Worm (Caenorhabditis elegans): Measurements from ENCODE around the gene rpl-3.
"Not testable (repeated sequence)": the region's sequence is repeated elsewhere in the genome, so short reads cannot be mapped to it uniquely, and the experiment has no call there.

rpl-3 gene

ce11 chrIII:3839635-3840034, 28.0 kb upstream of the rpl-3 start, which contains the start of gene cyp-25A3:
Gene cyp-25A3, minus strand, starts transcription at chrIII:3839735.
- no peak for TF ChIP-seq ceh-20 (GFP tag; IDR thresholded peaks at IDR 0.05)
- peak; percentile 79 for TF ChIP-seq nhr-28 (tag; optimal IDR thresholded peaks at IDR 0.05)
- TF ChIP-seq F49E8.2 (tag; optimal IDR thresholded peaks at IDR 0.05; ENCODE audit: borderline replicate concordance): no peak
- no peak for TF ChIP-seq spr-3 (GFP tag; optimal IDR thresholded peaks at IDR 0.05)
- TF ChIP-seq zfp-2 (tag; optimal IDR thresholded peaks at IDR 0.05): no peak
- no peak for TF ChIP-seq Y105C5A.15 (GFP tag; IDR thresholded peaks at IDR 0.05)
- TF ChIP-seq mes-2 (tag; optimal IDR thresholded peaks at IDR 0.05; ENCODE audit: poor library complexity, severe bottlenecking): no peak

ce11 chrIII:3840279-3840678, 27.4 kb upstream of the rpl-3 start, which contains the start of gene C36A4.11:
Gene C36A4.11, plus strand, starts transcription at chrIII:3840579.
- TF ChIP-seq zag-1 (tag; optimal IDR thresholded peaks at IDR 0.05); hlh-30 (tag; optimal IDR thresholded peaks at IDR 0.05; ENCODE audit: insufficient read depth); fos-1 (tag; optimal IDR thresholded peaks at IDR 0.05): not testable (repeated sequence)

ce11 chrIII:3843514-3843913, 24.1 kb upstream of the rpl-3 start, which contains the start of gene C36A4.4:
Gene C36A4.4, minus strand, starts transcription at chrIII:3843614.
- not testable (repeated sequence) for TF ChIP-seq unc-130 (GFP tag; optimal IDR thresholded peaks at IDR 0.05); dmd-9 (GFP tag; IDR thresholded peaks at IDR 0.05); F26F4.8 (GFP tag; conservative IDR thresholded peaks at IDR 0.05)

ce11 chrIII:3844746-3845145, 22.9 kb upstream of the rpl-3 start, which contains the start of gene maph-1.3:
Gene maph-1.3, plus strand, starts transcription at chrIII:3844893.
- TF ChIP-seq dmd-8 (GFP tag; IDR thresholded peaks at IDR 0.05) (peak; percentile 57; the same call in 1 of the 2 replicates), ctbp-1 (GFP tag; IDR thresholded peaks at IDR 0.05) (0 out of 2 replicates have a peak, but pooled peaks have one; percentile 20), pha-4 (GFP tag; IDR thresholded peaks at IDR 0.05) (0 out of 2 replicates have a peak, but pooled peaks have one; percentile 23), F26F4.8 (GFP tag; conservative IDR thresholded peaks at IDR 0.05) (0 out of 2 replicates have a peak, but pooled peaks have one; percentile 26), D1046.2 (GFP tag; IDR thresholded peaks at IDR 0.05) (0 out of 2 replicates have a peak, but pooled peaks have one; percentile 56), lim-7 (GFP tag; IDR thresholded peaks at IDR 0.05) (peak; percentile 54), arid-1 (GFP tag; conservative IDR thresholded peaks at IDR 0.05) (peak; percentile 29; the same call in 1 of the 2 replicates)
- not testable (repeated sequence) for TF ChIP-seq pha-4 (tag; optimal IDR thresholded peaks at IDR 0.05)

- TF ChIP-seq set-16 (GFP tag; IDR thresholded peaks at IDR 0.05) (peak; percentile 92), pha-4 (GFP tag; IDR thresholded peaks at IDR 0.05) (peak; percentile 15; the same call in 1 of the 2 replicates), egl-43 (GFP tag; IDR thresholded peaks at IDR 0.05) (peak; percentile 32; the same call in 1 of the 2 replicates)
- not testable (repeated sequence) for TF ChIP-seq pha-4 (tag; optimal IDR thresholded peaks at IDR 0.05)
Observed at ce11 chrIII:3845708-3846107, 21.9 kb upstream of the rpl-3 start.

- peak; percentile 86 for TF ChIP-seq lin-38 (GFP tag; IDR thresholded peaks at IDR 0.05)
- 0 out of 2 replicates have a peak, but pooled peaks have one; percentile 20 for TF ChIP-seq lin-1 (GFP tag; IDR thresholded peaks at IDR 0.05)
Observed at ce11 chrIII:3852030-3852579, 15.5 kb upstream of the rpl-3 start, which contains the start of gene cyp-25A4. Gene cyp-25A4, minus strand, starts transcription at chrIII:3852080.

ce11 chrIII:3854868-3855267, 12.8 kb upstream of the rpl-3 start:
- TF ChIP-seq ZK337.2 (GFP tag; IDR thresholded peaks at IDR 0.05) (peak; percentile 94), ceh-20 (GFP tag; IDR thresholded peaks at IDR 0.05) (peak; percentile 94), ctbp-1 (GFP tag; IDR thresholded peaks at IDR 0.05) (peak; percentile 73; the same call in 1 of the 2 replicates), arid-1 (GFP tag; conservative IDR thresholded peaks at IDR 0.05) (peak; percentile 45; the same call in 1 of the 2 replicates), php-3 (GFP tag; IDR thresholded peaks at IDR 0.05) (peak; percentile 67; the same call in 1 of the 2 replicates), Y105C5A.15 (GFP tag; IDR thresholded peaks at IDR 0.05) (0 out of 2 replicates have a peak, but pooled peaks have one; percentile 62), hmg-1.1 (GFP tag; IDR thresholded peaks at IDR 0.05) (peak; percentile 97), nhr-42 (GFP tag; IDR thresholded peaks at IDR 0.05) (peak; percentile 95), madf-9 (GFP tag; conservative IDR thresholded peaks at IDR 0.05) (peak; percentile 93), tra-1 (GFP tag; IDR thresholded peaks at IDR 0.05) (peak; percentile 71), T20F7.1 (GFP tag; optimal IDR thresholded peaks at IDR 0.05) (peak; percentile 38), hif-1 (tag; optimal IDR thresholded peaks at IDR 0.05) (peak in 1 of 2 experiments; percentile 53), tag-97 (GFP tag; IDR thresholded peaks at IDR 0.05) (0 out of 2 replicates have a peak, but pooled peaks have one; percentile 69), mdt-29 (GFP tag; IDR thresholded peaks at IDR 0.05) (peak; percentile 81), hlh-11 (tag; optimal IDR thresholded peaks at IDR 0.05) (peak; percentile 38), T26A8.4 (GFP tag; IDR thresholded peaks at IDR 0.05) (peak; percentile 86), lin-1 (GFP tag; IDR thresholded peaks at IDR 0.05) (peak; percentile 84), lin-38 (GFP tag; IDR thresholded peaks at IDR 0.05) (peak; percentile 93)
